Fruit fly (Drosophila melanogaster) whole organism, embryonic: ENCODE data around the gene CG11980.
A peak's percentile ranks its signal among the peaks of the same experiment; 100 is the strongest.

Experiments used
- Adf1 ChIP-seq: fragments of 200-800 bp; sonication (Bioruptor generic); IDR thresholded peaks from 2 replicates; pipeline ENCODE4 v1.3.6; 2022; ENCODE audit warnings: missing biosample characterization, missing genetic modification characterization
- Asciz ChIP-seq: fragments of 200-800 bp; sonication (Bioruptor generic); optimal IDR thresholded peaks from 2 replicates; lab custom pipeline; 2017; ENCODE audit warnings: missing biosample characterization, mild to moderate bottlenecking, missing genetic modification characterization, missing genetic modification reagents
- Awh ChIP-seq: fragments of 200-800 bp; sonication (Bioruptor generic); IDR thresholded peaks from 2 replicates; pipeline ENCODE4, ENCODE4 v1.3.6; 2022; ENCODE audit warnings: missing biosample characterization, missing genetic modification characterization
- BtbVII ChIP-seq: fragments of 200-800 bp; sonication (Bioruptor generic); optimal IDR thresholded peaks from 3 replicates; lab custom pipeline; 2017; ENCODE audit warnings: missing biosample characterization, mild to moderate bottlenecking, missing genetic modification characterization
- CG10274 ChIP-seq: fragments of 200-800 bp; sonication (Bioruptor generic); optimal IDR thresholded peaks from 3 replicates; lab custom pipeline; 2017; ENCODE audit warnings: missing biosample characterization, mild to moderate bottlenecking, missing genetic modification characterization
- CG10979 ChIP-seq: fragments of 200-800 bp; sonication (Bioruptor generic); optimal IDR thresholded peaks from 2 replicates; lab custom pipeline; 2018; ENCODE audit warnings: missing biosample characterization, mild to moderate bottlenecking, missing genetic modification characterization, moderate library complexity
- CG11093 ChIP-seq: fragments of 200-800 bp; sonication (Bioruptor generic); IDR thresholded peaks from 3 replicates; pipeline ENCODE4 v1.3.6; 2022; ENCODE audit warnings: missing biosample characterization, missing genetic modification characterization
- CG11695 ChIP-seq: fragments of 200-800 bp; sonication (Bioruptor generic); IDR thresholded peaks from 3 replicates; pipeline ENCODE4 v1.3.6; 2022; ENCODE audit warnings: missing biosample characterization, missing genetic modification characterization
- CG12299 ChIP-seq: fragments of 200-800 bp; sonication (Bioruptor generic); optimal IDR thresholded peaks from 2 replicates; lab custom pipeline; 2018; ENCODE audit warnings: missing biosample characterization, mild to moderate bottlenecking, missing genetic modification characterization
- CG15073 ChIP-seq: fragments of 200-800 bp; sonication (Bioruptor generic); optimal IDR thresholded peaks from 2 replicates; lab custom pipeline; 2016; ENCODE audit warnings: missing biosample characterization, missing genetic modification characterization
- CG18011 ChIP-seq: fragments of 200-800 bp; sonication (Bioruptor generic); optimal IDR thresholded peaks from 2 replicates; lab custom pipeline; 2017; ENCODE audit warnings: missing biosample characterization, missing genetic modification characterization, mild to moderate bottlenecking, moderate library complexity, missing genotype
- CG18476 ChIP-seq: fragments of 200-800 bp; sonication (Bioruptor generic); optimal IDR thresholded peaks from 2 replicates; lab custom pipeline; 2016; ENCODE audit warnings: missing biosample characterization, mild to moderate bottlenecking, missing genetic modification characterization
- CG2129 ChIP-seq: fragments of 200-800 bp; sonication (Bioruptor generic); IDR thresholded peaks from 2 replicates; pipeline ENCODE4 v1.3.6; 2022; ENCODE audit warnings: missing biosample characterization, missing genetic modification characterization; ENCODE audit not compliant: partially characterized antibody
- CG30020 ChIP-seq: fragments of 200-800 bp; optimal IDR thresholded peaks from 2 replicates; lab custom pipeline; 2019; ENCODE audit warnings: missing biosample characterization, mild to moderate bottlenecking, missing genetic modification characterization, moderate library complexity
- CG31365 ChIP-seq: fragments of 200-800 bp; sonication (Bioruptor generic); optimal IDR thresholded peaks from 2 replicates; lab custom pipeline; 2018; ENCODE audit warnings: missing biosample characterization, mild to moderate bottlenecking, missing genetic modification characterization
- CG31441 ChIP-seq: fragments of 200-800 bp; sonication (Bioruptor generic); IDR thresholded peaks from 2 replicates; pipeline ENCODE4 v1.3.6; 2022; ENCODE audit warnings: missing biosample characterization, missing genetic modification characterization
- CG34376 ChIP-seq: fragments of 200-800 bp; sonication (Bioruptor generic); optimal IDR thresholded peaks from 2 replicates; lab custom pipeline; 2018; ENCODE audit warnings: missing biosample characterization, mild to moderate bottlenecking, missing genetic modification characterization
- CG34422 ChIP-seq: fragments of 200-800 bp; sonication (Bioruptor generic); IDR thresholded peaks from 3 replicates; pipeline ENCODE4 v1.3.6; 2022; ENCODE audit warnings: missing biosample characterization, missing genetic modification characterization
- CG3726 ChIP-seq: fragments of 200-800 bp; sonication (Bioruptor generic); IDR thresholded peaks from 3 replicates; pipeline ENCODE4, ENCODE4 v1.3.6; 2022; ENCODE audit warnings: missing biosample characterization, missing genetic modification characterization
- CG4854 ChIP-seq: fragments of 200-800 bp; sonication (Bioruptor generic); optimal IDR thresholded peaks from 2 replicates; lab custom pipeline; 2016; ENCODE audit warnings: missing biosample characterization, missing genetic modification characterization, inconsistent platforms
- CG6854 ChIP-seq: fragments of 200-800 bp; sonication (Bioruptor generic); optimal IDR thresholded peaks from 3 replicates; lab custom pipeline; 2017; ENCODE audit warnings: missing biosample characterization, mild to moderate bottlenecking, missing genetic modification characterization
- CG7745 ChIP-seq: fragments of 200-800 bp; sonication (Bioruptor generic); optimal IDR thresholded peaks from 2 replicates; lab custom pipeline; 2018; ENCODE audit warnings: missing biosample characterization, mild to moderate bottlenecking, missing genetic modification characterization, moderate library complexity
- CG7839 ChIP-seq: fragments of 200-800 bp; sonication (Bioruptor generic); optimal IDR thresholded peaks from 3 replicates; lab custom pipeline; 2018; ENCODE audit warnings: missing biosample characterization, mild to moderate bottlenecking, missing genetic modification characterization, moderate library complexity
- CG9609 ChIP-seq: fragments of 200-800 bp; sonication (Bioruptor generic); optimal IDR thresholded peaks from 3 replicates; lab custom pipeline; 2016; ENCODE audit warnings: missing biosample characterization, missing genetic modification characterization
- D19A ChIP-seq: fragments of 200-800 bp; optimal IDR thresholded peaks from 3 replicates; lab custom pipeline; 2019; ENCODE audit warnings: missing biosample characterization, mild to moderate bottlenecking, missing genetic modification characterization, moderate library complexity
- Elba2 ChIP-seq: fragments of 200-800 bp; sonication (Bioruptor generic); optimal IDR thresholded peaks from 3 replicates; lab custom pipeline; 2016; ENCODE audit warnings: missing biosample characterization, missing genetic modification characterization
- Ets97D ChIP-seq: fragments of 200-800 bp; sonication (Bioruptor generic); optimal IDR thresholded peaks from 3 replicates; lab custom pipeline; 2016; ENCODE audit warnings: missing biosample characterization, missing genetic modification characterization
- HLHmδ ChIP-seq: fragments of 200-800 bp; sonication (Bioruptor generic); optimal IDR thresholded peaks from 2 replicates; lab custom pipeline; 2018; ENCODE audit warnings: missing biosample characterization, mild to moderate bottlenecking, missing genetic modification characterization, moderate library complexity
- Hand ChIP-seq: fragments of 200-800 bp; sonication (Bioruptor generic); optimal IDR thresholded peaks from 2 replicates; lab custom pipeline; 2017; ENCODE audit warnings: mild to moderate bottlenecking, missing biosample characterization, missing genetic modification reagents, missing genetic modification characterization
- Hey ChIP-seq: fragments of 200-800 bp; sonication (Bioruptor generic); optimal IDR thresholded peaks from 3 replicates; lab custom pipeline; 2018; ENCODE audit warnings: missing biosample characterization, mild to moderate bottlenecking, missing genetic modification characterization
- Lhr ChIP-seq: fragments of 200-800 bp; sonication (Bioruptor generic); optimal IDR thresholded peaks from 3 replicates; lab custom pipeline; 2017; ENCODE audit warnings: mild to moderate bottlenecking, missing biosample characterization, missing genetic modification reagents, missing genetic modification characterization
- NC2β ChIP-seq: fragments of 200-800 bp; sonication (Bioruptor generic); optimal IDR thresholded peaks from 2 replicates; lab custom pipeline; 2016; ENCODE audit warnings: missing biosample characterization, missing genetic modification characterization
- Taf1 ChIP-seq: fragments of 200-800 bp; sonication (Bioruptor generic); IDR thresholded peaks from 2 replicates; pipeline ENCODE4 v1.3.6; 2022; ENCODE audit warnings: missing biosample characterization, missing genetic modification characterization
- aop ChIP-seq: fragments of 200-800 bp; sonication (Bioruptor generic); IDR thresholded peaks from 2 replicates; pipeline ENCODE4 v1.3.6; 2022; ENCODE audit warnings: missing biosample characterization, missing genetic modification characterization
- ase ChIP-seq: fragments of 200-800 bp; sonication (Bioruptor generic); IDR thresholded peaks from 3 replicates; pipeline ENCODE4 v1.3.6; 2022; ENCODE audit warnings: missing biosample characterization, missing genetic modification characterization
- da ChIP-seq: fragments of 200-800 bp; sonication (Bioruptor generic); optimal IDR thresholded peaks from 2 replicates; lab custom pipeline; 2016; ENCODE audit warnings: missing biosample characterization, missing genetic modification characterization
- ind ChIP-seq: fragments of 200-800 bp; sonication (Bioruptor generic); optimal IDR thresholded peaks from 3 replicates; lab custom pipeline; 2016; ENCODE audit warnings: missing biosample characterization, missing genetic modification characterization
- lola ChIP-seq, 3 experiments: fragments of >200 bp in 2 of 3; fragments of 200-800 bp in 1 of 3; sonication (Bioruptor generic) in 1 of 3; optimal IDR thresholded peaks; 2 replicates each; lab custom pipeline; 2017 to 2019; ENCODE audit warnings: missing biosample characterization in 3 of 3, missing genetic modification characterization in 3 of 3, mild to moderate bottlenecking in 1 of 3, moderate library complexity in 1 of 3
- mld ChIP-seq: fragments of 200-800 bp; sonication (Bioruptor generic); IDR thresholded peaks from 3 replicates; pipeline ENCODE4 v1.3.6; 2022; ENCODE audit warnings: missing biosample characterization, missing genetic modification characterization; ENCODE audit not compliant: partially characterized antibody
- nerfin-1 ChIP-seq: fragments of 200-800 bp; sonication (Bioruptor generic); optimal IDR thresholded peaks from 3 replicates; lab custom pipeline; 2019; ENCODE audit warnings: missing biosample characterization, mild to moderate bottlenecking, missing genetic modification characterization, moderate library complexity
- oc ChIP-seq: fragments of 200-800 bp; sonication (Bioruptor generic); optimal IDR thresholded peaks from 2 replicates; lab custom pipeline; 2018; ENCODE audit warnings: missing biosample characterization, mild to moderate bottlenecking, missing genetic modification characterization, moderate library complexity
- pfk ChIP-seq: fragments of 200-800 bp; sonication (Bioruptor generic); optimal IDR thresholded peaks from 2 replicates; lab custom pipeline; 2018; ENCODE audit warnings: missing biosample characterization, mild to moderate bottlenecking, missing genetic modification characterization, moderate library complexity
- pros ChIP-seq: fragments of 200-800 bp; sonication (Bioruptor generic); optimal IDR thresholded peaks from 3 replicates; lab custom pipeline; 2019; ENCODE audit warnings: missing biosample characterization, mild to moderate bottlenecking, missing genetic modification characterization, moderate library complexity
- sens ChIP-seq: fragments of 200-800 bp; sonication (Bioruptor generic); peaks from one replicate; lab custom pipeline; 2016; ENCODE audit warnings: missing biosample characterization, missing genetic modification characterization
- slp2 ChIP-seq: fragments of 200-800 bp; sonication (Bioruptor generic); optimal IDR thresholded peaks from 2 replicates; lab custom pipeline; 2016; ENCODE audit warnings: missing biosample characterization, missing genetic modification characterization
- sqz ChIP-seq: fragments of 200-800 bp; sonication (Bioruptor generic); optimal IDR thresholded peaks from 3 replicates; lab custom pipeline; 2018; ENCODE audit warnings: missing biosample characterization, mild to moderate bottlenecking, missing genetic modification characterization
- tap ChIP-seq: fragments of 200-800 bp; optimal IDR thresholded peaks from 3 replicates; lab custom pipeline; 2019; ENCODE audit warnings: missing biosample characterization, mild to moderate bottlenecking, missing genetic modification characterization, moderate library complexity
- vvl ChIP-seq: fragments of 200-800 bp; sonication (Bioruptor generic); IDR thresholded peaks from 2 replicates; pipeline ENCODE4 v1.3.6; 2022; ENCODE audit warnings: missing biosample characterization, missing genetic modification characterization
- zen ChIP-seq: fragments of 200-800 bp; sonication (Bioruptor generic); optimal IDR thresholded peaks from 3 replicates; lab custom pipeline; 2018; ENCODE audit warnings: missing biosample characterization, mild to moderate bottlenecking, missing genetic modification characterization, moderate library complexity
- zen2 ChIP-seq: fragments of 200-800 bp; sonication (Bioruptor generic); IDR thresholded peaks from 3 replicates; pipeline ENCODE4 v1.3.6; 2022; ENCODE audit warnings: missing biosample characterization, missing genetic modification characterization; ENCODE audit not compliant: partially characterized antibody
- zfh1 ChIP-seq: fragments of 200-800 bp; sonication (Bioruptor generic); IDR thresholded peaks from 3 replicates; pipeline ENCODE4 v1.3.6; 2022; ENCODE audit warnings: missing biosample characterization, missing genetic modification characterization

CG11980 gene

dm6 chr3R:9024835-9025510 is 21.2 kb downstream of the CG11980 start (continued):
- TF ChIP-seq Hey (tag; lab: Kevin White, UChicago) (peak; percentile 43), oc (tag; lab: Kevin White, UChicago) (peak; percentile 50), Elba2 (GFP tag; lab: Kevin White, UChicago) (no peak), Awh (GFP tag; lab: Robert Waterston, UW) (no peak), CG4854 (GFP tag; lab: Kevin White, UChicago) (no peak), Adf1 (GFP tag; lab: Robert Waterston, UW) (no peak), nerfin-1 (tag; lab: Kevin White, UChicago) (peak; percentile 20), zen (tag; lab: Kevin White, UChicago) (peak; percentile 42), BtbVII (no peak), CG11695 (no peak), vvl (GFP tag; lab: Robert Waterston, UW) (no peak), CG10979 (tag; lab: Kevin White, UChicago) (no peak), HLHmδ (GFP tag; lab: Kevin White, UChicago) (peak; percentile 84), CG31365 (tag; lab: Kevin White, UChicago) (no peak), CG2129 (GFP tag; lab: Robert Waterston, UW) (no peak), CG10274 (GFP tag; lab: Kevin White, UChicago) (no peak), CG7839 (tag; lab: Kevin White, UChicago) (no peak), CG7745 (tag; lab: Kevin White, UChicago) (no peak), ind (no peak), CG18476 (peak; percentile 70), aop (GFP tag; lab: Robert Waterston, UW) (no peak), sens (GFP tag; lab: Kevin White, UChicago) (peak; percentile 64), Hand (GFP tag; lab: Kevin White, UChicago) (no peak), ase (peak; percentile 26; the same call in 1 of the 3 replicates), CG15073 (GFP tag; lab: Kevin White, UChicago) (no peak), pfk (no peak), sqz (GFP tag; lab: Kevin White, UChicago) (peak; percentile 83), tap (tag; lab: Kevin White, UChicago) (peak; percentile 58), CG18011 (no peak), CG11093 (no peak), NC2β (GFP tag; lab: Kevin White, UChicago) (no peak), CG31441 (GFP tag; lab: Robert Waterston, UW) (no peak), da (peak; percentile 75), mld (GFP tag; lab: Robert Waterston, UW) (no peak), zen2 (GFP tag; lab: Robert Waterston, UW) (0 out of 3 replicates have a peak, but pooled peaks have one; percentile 14), Lhr (GFP tag; lab: Kevin White, UChicago) (no peak), pros (GFP tag; lab: Kevin White, UChicago) (peak; percentile 100)

- TF ChIP-seq CG12299 (no peak), Taf1 (GFP tag; lab: Robert Waterston, UW) (no peak), CG34376 (GFP tag; lab: Kevin White, UChicago) (no peak), aop (GFP tag; lab: Robert Waterston, UW) (peak; percentile 58; the same call in 1 of the 2 replicates), CG34422 (GFP tag; lab: Robert Waterston, UW) (no peak), D19A (tag; lab: Kevin White, UChicago) (no peak), slp2 (no peak), CG9609 (no peak), Asciz (GFP tag; lab: Kevin White, UChicago) (no peak), CG3726 (GFP tag; lab: Robert Waterston, UW) (no peak), pros (GFP tag; lab: Kevin White, UChicago) (peak; percentile 62), zfh1 (GFP tag; lab: Robert Waterston, UW) (no peak), CG30020 (tag; lab: Kevin White, UChicago) (no peak), CG6854 (GFP tag; lab: Kevin White, UChicago) (no peak), lola (GFP tag; optimal IDR thresholded peaks at IDR 0.05; lab: Kevin White, UChicago) (no peak), Ets97D (GFP tag; lab: Kevin White, UChicago) (no peak)
These were observed 23.3 kb downstream of the CG11980 start for dm6 chr3R:9027082-9027481.
